Fruit fly (Drosophila melanogaster): Measurements from ENCODE around the gene Dbct.

The Dbct gene

dm6 chrX:15077576-15078136 lies 8.3 kb upstream of the Dbct start (continued):
- TF ChIP-seq Nf-YB (GFP tag; optimal IDR thresholded peaks at IDR 0.05) (peak; percentile 15), CG10431 (GFP tag; optimal IDR thresholded peaks at IDR 0.05) (no peak), tin (GFP tag; optimal IDR thresholded peaks at IDR 0.05) (no peak), CG2889 (GFP tag; IDR thresholded peaks at IDR 0.05) (no peak), CG3838 (GFP tag; optimal IDR thresholded peaks at IDR 0.05) (no peak), dmrt11E (tag; optimal IDR thresholded peaks at IDR 0.05) (no peak), CG16815 (GFP tag; optimal IDR thresholded peaks at IDR 0.05) (no peak), CG4854 (GFP tag; optimal IDR thresholded peaks at IDR 0.05) (no peak), CG1647 (GFP tag; optimal IDR thresholded peaks at IDR 0.05) (no peak), hbn (GFP tag; IDR thresholded peaks at IDR 0.05; ENCODE audit: partially characterized antibody) (no peak), CG4730 (GFP tag; IDR thresholded peaks at IDR 0.05) (no peak), BtbVII (GFP tag; optimal IDR thresholded peaks at IDR 0.05) (no peak), Jarid2 (GFP tag; optimal IDR thresholded peaks at IDR 0.05) (no peak), schlank (tag; optimal IDR thresholded peaks at IDR 0.05) (no peak), toy (GFP tag; IDR thresholded peaks at IDR 0.05) (no peak), sens (GFP tag) (peak; percentile 62), lab (GFP tag; optimal IDR thresholded peaks at IDR 0.05) (no peak), CG12942 (GFP tag; optimal IDR thresholded peaks at IDR 0.05) (no peak), CG18599 (GFP tag; optimal IDR thresholded peaks at IDR 0.05) (no peak), Hsf (GFP tag; optimal IDR thresholded peaks at IDR 0.05) (no peak), nom (GFP tag; optimal IDR thresholded peaks at IDR 0.05) (peak; percentile 53), CG5245 (GFP tag; optimal IDR thresholded peaks at IDR 0.05) (no peak), CG3726 (GFP tag; IDR thresholded peaks at IDR 0.05) (no peak), CG18619 (GFP tag; optimal IDR thresholded peaks at IDR 0.05) (no peak), bsh (GFP tag; optimal IDR thresholded peaks at IDR 0.05) (peak in 1 of 2 experiments; percentile 35), Med (GFP tag) (peak; percentile 30), Gug (GFP tag; IDR thresholded peaks at IDR 0.05) (no peak), Elba2 (GFP tag; optimal IDR thresholded peaks at IDR 0.05) (no peak), Bdp1 (GFP tag; optimal IDR thresholded peaks at IDR 0.05) (no peak)

DNA sequence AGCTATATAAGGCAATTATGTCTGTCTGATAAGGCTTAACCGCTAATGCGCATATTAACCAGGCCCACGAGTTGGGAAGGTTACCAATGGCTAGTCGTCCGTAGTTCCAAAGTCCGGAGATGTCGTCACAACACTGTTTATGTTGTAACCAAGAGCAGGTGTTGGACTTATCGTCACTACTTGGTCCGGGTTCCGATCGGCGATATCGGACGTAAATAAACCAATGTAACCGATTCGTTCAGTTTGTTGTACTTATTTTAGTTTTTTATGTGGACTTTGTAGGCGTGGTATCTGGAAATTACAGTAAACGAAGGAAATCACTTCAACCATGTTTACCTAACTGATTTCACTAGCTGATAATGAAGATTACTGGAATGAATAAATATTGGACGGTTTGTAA lies 7.5 kb upstream of the Dbct start:
- TF ChIP-seq ttk (GFP tag; IDR thresholded peaks at IDR 0.05) (no peak), MESR4 (GFP tag; optimal IDR thresholded peaks at IDR 0.05) (no peak), CG13894 (tag; optimal IDR thresholded peaks at IDR 0.05) (peak; percentile 81), Sry-β (GFP tag; optimal IDR thresholded peaks at IDR 0.05) (no peak), CoRest (tag; optimal IDR thresholded peaks at IDR 0.05) (no peak), CG17361 (GFP tag; IDR thresholded peaks at IDR 0.05) (no peak), CG34376 (GFP tag; optimal IDR thresholded peaks at IDR 0.05) (peak; percentile 74), ac (GFP tag; optimal IDR thresholded peaks at IDR 0.05) (no peak), lab (GFP tag; optimal IDR thresholded peaks at IDR 0.05) (peak; percentile 29), CG1602 (GFP tag; optimal IDR thresholded peaks at IDR 0.05) (no peak), ssp (GFP tag; IDR thresholded peaks at IDR 0.05) (no peak), CG11456 (GFP tag; IDR thresholded peaks at IDR 0.05) (no peak), bcd (GFP tag; optimal IDR thresholded peaks at IDR 0.05) (no peak), CG14710 (tag; optimal IDR thresholded peaks at IDR 0.05) (peak; percentile 9), CG13424 (tag; optimal IDR thresholded peaks at IDR 0.05) (peak; percentile 42), CG30431 (GFP tag; optimal IDR thresholded peaks at IDR 0.05) (no peak), D19A (tag; optimal IDR thresholded peaks at IDR 0.05) (no peak), CG1792 (GFP tag; optimal IDR thresholded peaks at IDR 0.05) (no peak), CG5180 (GFP tag; optimal IDR thresholded peaks at IDR 0.05) (peak; percentile 47), CG15269 (tag; optimal IDR thresholded peaks at IDR 0.05) (peak; percentile 12), CG14014 (GFP tag; IDR thresholded peaks at IDR 0.05) (no peak), CrebB (tag; optimal IDR thresholded peaks at IDR 0.05) (peak; percentile 13), ATbp (GFP tag; optimal IDR thresholded peaks at IDR 0.05) (peak; percentile 62)

Measured in whole organism, embryonic.